Worm (Caenorhabditis elegans): ENCODE data around the gene F01F1.3.

ce11 chrIII:5871760-5872159 lies at the start of gene F01F1.3, which contains the start of gene F01F1.11:
- TF ChIP-seq flt-1 (GFP tag; IDR thresholded peaks at IDR 0.05): no peak
- no peak for TF ChIP-seq ztf-29 (GFP tag; IDR thresholded peaks at IDR 0.05)
- no peak for TF ChIP-seq ref-1 (GFP tag; conservative IDR thresholded peaks at IDR 0.05)
- TF ChIP-seq klf-2 (GFP tag; conservative IDR thresholded peaks at IDR 0.05): no peak
- no peak for TF ChIP-seq med-1 (GFP tag; optimal IDR thresholded peaks at IDR 0.05; ENCODE audit: insufficient read depth)
- TF ChIP-seq T22C8.4 (GFP tag; IDR thresholded peaks at IDR 0.05): no peak; the same call in 1 of the 2 replicates
- TF ChIP-seq tab-1 (GFP tag; IDR thresholded peaks at IDR 0.05): no peak

Data from whole organism, midembryonic.